Fruit fly (Drosophila melanogaster) whole organism, embryonic: ENCODE data around the gene CG9372.

ENCODE experiments used
- CG10321 ChIP-seq: fragments of 200-800 bp; sonication (Bioruptor generic); IDR thresholded peaks from 2 replicates; pipeline ENCODE4 v1.3.6; 2022; ENCODE audit warnings: missing biosample characterization, missing genetic modification characterization
- CG13775 ChIP-seq: fragments of 200-800 bp; sonication (Bioruptor generic); optimal IDR thresholded peaks from 3 replicates; lab custom pipeline; 2017; ENCODE audit warnings: missing biosample characterization, mild to moderate bottlenecking, missing genetic modification characterization
- CG13894 ChIP-seq: fragments of 200-800 bp; sonication (Bioruptor generic); optimal IDR thresholded peaks from 3 replicates; lab custom pipeline; 2018; ENCODE audit warnings: missing biosample characterization, mild to moderate bottlenecking, missing genetic modification characterization, moderate library complexity
- CG14441 ChIP-seq: fragments of 200-800 bp; sonication (Bioruptor generic); IDR thresholded peaks from 2 replicates; pipeline ENCODE4 v1.3.6; 2022; ENCODE audit warnings: missing biosample characterization, missing genetic modification characterization
- CG14860 ChIP-seq: fragments of 200-800 bp; sonication (Bioruptor generic); IDR thresholded peaks from 3 replicates; pipeline ENCODE4 v1.3.6; 2022; ENCODE audit warnings: missing biosample characterization, missing genetic modification characterization; ENCODE audit not compliant: partially characterized antibody
- CG15011 ChIP-seq: fragments of 200-800 bp; sonication (Bioruptor generic); optimal IDR thresholded peaks from 3 replicates; lab custom pipeline; 2018; ENCODE audit warnings: missing biosample characterization, mild to moderate bottlenecking, missing genetic modification characterization
- CG1529 ChIP-seq: fragments of 200-800 bp; sonication (Bioruptor generic); optimal IDR thresholded peaks from 3 replicates; lab custom pipeline; 2018; ENCODE audit warnings: missing biosample characterization, missing genetic modification characterization
- CG15696 ChIP-seq: fragments of 200-800 bp; sonication (Bioruptor generic); optimal IDR thresholded peaks from 2 replicates; lab custom pipeline; 2019; ENCODE audit warnings: missing biosample characterization, mild to moderate bottlenecking, missing genetic modification characterization, moderate library complexity
- CG16815 ChIP-seq: fragments of 200-800 bp; sonication (Bioruptor generic); optimal IDR thresholded peaks from 3 replicates; lab custom pipeline; 2017; ENCODE audit warnings: missing biosample characterization, mild to moderate bottlenecking, missing genetic modification characterization
- CG3163 ChIP-seq: fragments of 200-800 bp; sonication (Bioruptor generic); optimal IDR thresholded peaks from 3 replicates; lab custom pipeline; 2016; ENCODE audit warnings: missing biosample characterization, missing genetic modification characterization
- CG33213 ChIP-seq: fragments of 200-800 bp; sonication (Bioruptor generic); optimal IDR thresholded peaks from 3 replicates; lab custom pipeline; 2016; ENCODE audit warnings: missing biosample characterization, missing genetic modification characterization
- CG3838 ChIP-seq: fragments of 200-800 bp; sonication (Bioruptor generic); optimal IDR thresholded peaks from 3 replicates; lab custom pipeline; 2016; ENCODE audit warnings: missing biosample characterization, missing genetic modification characterization
- CG4328 ChIP-seq: fragments of 200-800 bp; sonication (Bioruptor generic); optimal IDR thresholded peaks from 3 replicates; lab custom pipeline; 2017; ENCODE audit warnings: missing biosample characterization, missing genetic modification reagents, missing genetic modification characterization
- CG7839 ChIP-seq: fragments of 200-800 bp; sonication (Bioruptor generic); optimal IDR thresholded peaks from 3 replicates; lab custom pipeline; 2018; ENCODE audit warnings: missing biosample characterization, mild to moderate bottlenecking, missing genetic modification characterization, moderate library complexity
- CG7987 ChIP-seq: fragments of 200-800 bp; sonication (Bioruptor generic); optimal IDR thresholded peaks from 2 replicates; lab custom pipeline; 2018; ENCODE audit warnings: missing biosample characterization, mild to moderate bottlenecking, missing genetic modification characterization, moderate library complexity
- CG8089 ChIP-seq: fragments of 200-800 bp; sonication (Bioruptor generic); optimal IDR thresholded peaks from 3 replicates; lab custom pipeline; 2016; ENCODE audit warnings: missing biosample characterization, missing genetic modification characterization
- CG8290 ChIP-seq, 3 experiments: fragments of 200-800 bp; sonication (Bioruptor generic); optimal IDR thresholded peaks; 2 replicates each; lab custom pipeline; 2016 to 2019; ENCODE audit warnings: missing biosample characterization in 3 of 3, missing genetic modification characterization in 3 of 3, mild to moderate bottlenecking in 2 of 3, moderate library complexity in 1 of 3
- Chrac-16 ChIP-seq: fragments of 200-800 bp; sonication (Bioruptor generic); optimal IDR thresholded peaks from 3 replicates; lab custom pipeline; 2016; ENCODE audit warnings: missing biosample characterization, missing genetic modification characterization
- Gug ChIP-seq: fragments of 200-800 bp; sonication (Bioruptor generic); IDR thresholded peaks from 4 replicates; pipeline ENCODE4 v1.3.6; 2022; ENCODE audit warnings: missing biosample characterization, missing genetic modification characterization
- HLH3B ChIP-seq: fragments of 200-800 bp; sonication (Bioruptor generic); IDR thresholded peaks from 2 replicates; pipeline ENCODE4 v1.3.6; 2022; ENCODE audit warnings: missing biosample characterization, missing genetic modification characterization
- HmgZ ChIP-seq: fragments of 200-800 bp; sonication (Bioruptor generic); optimal IDR thresholded peaks from 2 replicates; lab custom pipeline; 2018; ENCODE audit warnings: missing biosample characterization, mild to moderate bottlenecking, missing genetic modification characterization
- Hr3 ChIP-seq: fragments of 200-800 bp; sonication (Bioruptor generic); optimal IDR thresholded peaks from 3 replicates; lab custom pipeline; 2016; ENCODE audit warnings: missing biosample characterization, missing genetic modification characterization
- Hr78 ChIP-seq, 2 experiments: fragments of 200-800 bp in 1 of 2; fragments of >200 bp in 1 of 2; sonication (Bioruptor generic) in 1 of 2; optimal IDR thresholded peaks; 2 replicates each; lab custom pipeline; 2017 to 2019; ENCODE audit warnings: missing biosample characterization in 2 of 2, missing genetic modification characterization in 2 of 2, mild to moderate bottlenecking in 1 of 2, moderate library complexity in 1 of 2
- Med ChIP-seq: fragments of 200-800 bp; sonication (Bioruptor generic); peaks from one replicate; lab custom pipeline; 2016; ENCODE audit warnings: missing biosample characterization, missing genetic modification characterization, mild to moderate bottlenecking, inconsistent platforms, moderate library complexity
- NC2β ChIP-seq: fragments of 200-800 bp; sonication (Bioruptor generic); optimal IDR thresholded peaks from 2 replicates; lab custom pipeline; 2016; ENCODE audit warnings: missing biosample characterization, missing genetic modification characterization
- Sin3A ChIP-seq: fragments of >200 bp; optimal IDR thresholded peaks from 2 replicates; lab custom pipeline; 2018
- Usf ChIP-seq: fragments of 200-800 bp; sonication (Bioruptor generic); optimal IDR thresholded peaks from 2 replicates; lab custom pipeline; 2017; ENCODE audit warnings: missing genotype, missing biosample characterization, missing genetic modification characterization
- ab ChIP-seq: fragments of 200-800 bp; sonication (Bioruptor generic); optimal IDR thresholded peaks from 2 replicates; lab custom pipeline; 2016; ENCODE audit warnings: missing biosample characterization, missing genetic modification characterization
- ase ChIP-seq: fragments of 200-800 bp; sonication (Bioruptor generic); IDR thresholded peaks from 3 replicates; pipeline ENCODE4 v1.3.6; 2022; ENCODE audit warnings: missing biosample characterization, missing genetic modification characterization
- chn ChIP-seq: fragments of 200-800 bp; sonication (Bioruptor generic); optimal IDR thresholded peaks from 2 replicates; lab custom pipeline; 2016; ENCODE audit warnings: missing biosample characterization, missing genetic modification characterization
- crp ChIP-seq, 2 experiments: fragments of 200-800 bp; sonication (Bioruptor generic); optimal IDR thresholded peaks; 2 replicates in 1 of 2; 3 replicates in 1 of 2; lab custom pipeline; 2017; ENCODE audit warnings: missing biosample characterization in 2 of 2, missing genetic modification characterization in 2 of 2, mild to moderate bottlenecking in 1 of 2, moderate library complexity in 1 of 2
- dan ChIP-seq: fragments of 200-800 bp; sonication (Bioruptor generic); IDR thresholded peaks from 2 replicates; pipeline ENCODE4 v1.3.6; 2022; ENCODE audit warnings: missing biosample characterization, missing genetic modification characterization
- dmrt11E ChIP-seq: fragments of 200-800 bp; sonication (Bioruptor generic); optimal IDR thresholded peaks from 3 replicates; lab custom pipeline; 2018; ENCODE audit warnings: missing biosample characterization, mild to moderate bottlenecking, missing genetic modification characterization, moderate library complexity
- exex ChIP-seq: fragments of 200-800 bp; sonication (Bioruptor generic); optimal IDR thresholded peaks from 4 replicates; lab custom pipeline; 2018; ENCODE audit warnings: missing biosample characterization, mild to moderate bottlenecking, missing genetic modification characterization, moderate library complexity
- fd96Cb ChIP-seq: fragments of 200-800 bp; sonication (Bioruptor generic); optimal IDR thresholded peaks from 2 replicates; lab custom pipeline; 2018; ENCODE audit warnings: missing biosample characterization, mild to moderate bottlenecking, missing genetic modification characterization, moderate library complexity
- fru ChIP-seq: fragments of >200 bp; optimal IDR thresholded peaks from 2 replicates; lab custom pipeline; 2017
- gsb-n ChIP-seq: fragments of 200-800 bp; sonication (Bioruptor generic); optimal IDR thresholded peaks from 3 replicates; lab custom pipeline; 2018; ENCODE audit warnings: missing biosample characterization, mild to moderate bottlenecking, missing genetic modification characterization
- gt ChIP-seq: fragments of 200-800 bp; sonication (Bioruptor generic); IDR thresholded peaks from 2 replicates; pipeline ENCODE4 v1.3.6; 2022; ENCODE audit warnings: missing biosample characterization, missing genetic modification characterization
- ind ChIP-seq: fragments of 200-800 bp; sonication (Bioruptor generic); optimal IDR thresholded peaks from 3 replicates; lab custom pipeline; 2016; ENCODE audit warnings: missing biosample characterization, missing genetic modification characterization
- lbe ChIP-seq: fragments of 200-800 bp; sonication (Bioruptor generic); optimal IDR thresholded peaks from 2 replicates; lab custom pipeline; 2016; ENCODE audit warnings: missing biosample characterization, mild to moderate bottlenecking, missing genetic modification characterization
- oc ChIP-seq: fragments of 200-800 bp; sonication (Bioruptor generic); optimal IDR thresholded peaks from 2 replicates; lab custom pipeline; 2018; ENCODE audit warnings: missing biosample characterization, mild to moderate bottlenecking, missing genetic modification characterization, moderate library complexity
- phol ChIP-seq: fragments of 200-800 bp; sonication (Bioruptor generic); optimal IDR thresholded peaks from 3 replicates; lab custom pipeline; 2018; ENCODE audit warnings: missing biosample characterization, mild to moderate bottlenecking, missing genetic modification characterization, moderate library complexity
- rib ChIP-seq: fragments of 200-800 bp; sonication (Bioruptor generic); IDR thresholded peaks from 2 replicates; pipeline ENCODE4 v1.3.6; 2022; ENCODE audit warnings: missing biosample characterization, missing genetic modification characterization
- sima ChIP-seq: fragments of 200-800 bp; sonication (Bioruptor generic); optimal IDR thresholded peaks from 2 replicates; lab custom pipeline; 2016; ENCODE audit warnings: missing biosample characterization, missing genetic modification characterization
- ssp ChIP-seq: fragments of 200-800 bp; sonication (Bioruptor generic); IDR thresholded peaks from 2 replicates; pipeline ENCODE4 v1.3.6; 2022; ENCODE audit warnings: missing biosample characterization, missing genetic modification characterization
- stwl ChIP-seq: fragments of 200-800 bp; sonication (Bioruptor generic); optimal IDR thresholded peaks from 3 replicates; lab custom pipeline; 2018; ENCODE audit warnings: missing biosample characterization, mild to moderate bottlenecking, missing genetic modification characterization, moderate library complexity
- tin ChIP-seq: fragments of 200-800 bp; sonication (Bioruptor generic); optimal IDR thresholded peaks from 3 replicates; lab custom pipeline; 2016; ENCODE audit warnings: missing biosample characterization, missing genetic modification characterization
- tio ChIP-seq: fragments of 200-800 bp; sonication (Bioruptor generic); optimal IDR thresholded peaks from 2 replicates; lab custom pipeline; 2017; ENCODE audit warnings: missing biosample characterization, missing genetic modification characterization, inconsistent platforms
- tll ChIP-seq, 2 experiments: fragments of 200-800 bp in 1 of 2; fragments of >200 bp in 1 of 2; sonication (Bioruptor generic) in 1 of 2; optimal IDR thresholded peaks; 2 replicates each; lab custom pipeline; 2017 to 2019; ENCODE audit warnings: missing biosample characterization in 2 of 2, missing genetic modification characterization in 2 of 2, mild to moderate bottlenecking in 1 of 2, moderate library complexity in 1 of 2
- vvl ChIP-seq: fragments of 200-800 bp; sonication (Bioruptor generic); IDR thresholded peaks from 2 replicates; pipeline ENCODE4 v1.3.6; 2022; ENCODE audit warnings: missing biosample characterization, missing genetic modification characterization

CG9372 gene

DNA sequence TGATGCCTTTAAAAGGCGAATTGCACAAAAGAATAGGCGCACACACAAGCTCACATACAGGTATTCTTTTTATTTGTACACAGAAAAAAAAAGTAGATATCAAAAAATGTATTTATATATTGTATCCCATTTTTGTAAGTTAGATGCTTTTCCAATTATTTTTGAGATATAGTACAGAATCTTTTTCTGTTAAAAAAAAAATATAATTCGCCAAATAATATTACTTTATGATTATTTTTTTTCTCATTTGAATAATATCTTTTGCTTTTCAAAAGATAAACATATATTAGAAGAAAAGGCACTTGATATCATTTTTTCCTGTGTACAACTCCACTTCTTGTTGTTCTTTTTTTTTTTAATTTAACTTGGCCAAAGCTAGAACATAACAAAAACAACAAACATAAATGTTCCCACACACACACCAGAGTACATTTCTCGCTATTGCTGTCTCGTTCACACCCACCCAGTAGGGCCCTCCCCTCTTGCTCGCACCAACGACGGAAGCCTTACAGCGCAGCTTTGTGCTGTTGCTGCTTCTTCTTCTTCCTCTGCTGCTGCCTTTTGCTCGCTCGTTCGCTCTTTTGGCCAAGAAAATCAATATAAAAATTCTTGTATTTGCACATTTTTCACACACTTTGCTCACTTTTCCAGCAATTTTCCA lies 28.9 kb downstream of the CG9372 start (continued):
- TF ChIP-seq NC2β (GFP tag; lab: Kevin White, UChicago): no peak
- TF ChIP-seq Gug (GFP tag; lab: Robert Waterston, UW): no peak; the same call in 3 of the 4 replicates
- TF ChIP-seq CG4328 (GFP tag; lab: Kevin White, UChicago): no peak
- TF ChIP-seq Med (GFP tag; lab: Kevin White, UChicago): peak; percentile 81
- no peak for TF ChIP-seq CG3838 (GFP tag; lab: Kevin White, UChicago)
- no peak for TF ChIP-seq CG3163 (GFP tag; lab: Kevin White, UChicago)
- TF ChIP-seq exex (tag; lab: Kevin White, UChicago): peak; percentile 52
- no peak for TF ChIP-seq crp (GFP tag; optimal IDR thresholded peaks at IDR 0.05; lab: Kevin White, UChicago)
- no peak for TF ChIP-seq ase (GFP tag; lab: Robert Waterston, UW)
- TF ChIP-seq tin: peak; percentile 74
- TF ChIP-seq dan (GFP tag; lab: Robert Waterston, UW): no peak
- TF ChIP-seq fd96Cb (tag; lab: Kevin White, UChicago): peak; percentile 81
- peak; percentile 78 for TF ChIP-seq vvl
- TF ChIP-seq CG1529: no peak
- TF ChIP-seq gt: no peak
- peak; percentile 55 for TF ChIP-seq CG10321 (GFP tag; lab: Robert Waterston, UW)
- TF ChIP-seq Chrac-16 (GFP tag; lab: Kevin White, UChicago): peak; percentile 48
- TF ChIP-seq CG14441 (GFP tag; lab: Robert Waterston, UW): no peak; the same call in 1 of the 2 replicates
- TF ChIP-seq Hr3 (GFP tag; lab: Kevin White, UChicago): peak; percentile 63
- TF ChIP-seq CG16815 (GFP tag; lab: Kevin White, UChicago): peak; percentile 50
- TF ChIP-seq chn (GFP tag; lab: Kevin White, UChicago): no peak
- TF ChIP-seq dmrt11E (tag; lab: Kevin White, UChicago): peak; percentile 67
- TF ChIP-seq CG7987 (GFP tag; lab: Kevin White, UChicago): no peak
- TF ChIP-seq Usf (GFP tag; lab: Kevin White, UChicago): peak; percentile 4
- peak; percentile 83 for TF ChIP-seq gsb-n (tag; lab: Kevin White, UChicago)
- no peak for TF ChIP-seq rib
- no peak for TF ChIP-seq CG14860 (GFP tag; lab: Robert Waterston, UW)
- peak; percentile 89 for TF ChIP-seq phol (tag; lab: Kevin White, UChicago)
- TF ChIP-seq CG8290 (GFP tag; optimal IDR thresholded peaks at IDR 0.05; lab: Kevin White, UChicago): peak; percentile 26
- TF ChIP-seq CG8290 (tag; optimal IDR thresholded peaks at IDR 0.05; lab: Kevin White, UChicago): peak in 1 of 2 experiments; percentile 16
- TF ChIP-seq Hr78 (GFP tag; optimal IDR thresholded peaks at IDR 0.05; lab: Kevin White, UChicago): peak in 1 of 2 experiments; percentile 5
- peak; percentile 30 for TF ChIP-seq CG13775 (GFP tag; lab: Kevin White, UChicago)
- peak; percentile 70 for TF ChIP-seq ssp (GFP tag; lab: Robert Waterston, UW)
- peak; percentile 65 for TF ChIP-seq CG13894 (tag; lab: Kevin White, UChicago)
- no peak for TF ChIP-seq tll (GFP tag; optimal IDR thresholded peaks at IDR 0.05; lab: Kevin White, UChicago)
- no peak for TF ChIP-seq sima (GFP tag; lab: Kevin White, UChicago)
- peak; percentile 14 for TF ChIP-seq HmgZ
- TF ChIP-seq CG7839 (tag; lab: Kevin White, UChicago): peak; percentile 91
- TF ChIP-seq fru (lab: Kevin White, UChicago): no peak
- peak; percentile 62 for TF ChIP-seq CG15011 (GFP tag; lab: Kevin White, UChicago)
- no peak for TF ChIP-seq oc (tag; lab: Kevin White, UChicago)
- TF ChIP-seq tio (GFP tag; lab: Kevin White, UChicago): peak; percentile 40
- TF ChIP-seq CG33213 (GFP tag; lab: Kevin White, UChicago): no peak
- TF ChIP-seq CG8089 (GFP tag; lab: Kevin White, UChicago): no peak
- TF ChIP-seq CG15696 (tag; lab: Kevin White, UChicago): peak; percentile 64
- TF ChIP-seq HLH3B: peak; percentile 77
- TF ChIP-seq lbe: no peak
- TF ChIP-seq ab (GFP tag; lab: Kevin White, UChicago): no peak
- TF ChIP-seq stwl (tag; lab: Kevin White, UChicago): no peak
- TF ChIP-seq Sin3A (lab: Kevin White, UChicago): no peak
- TF ChIP-seq ind (GFP tag; lab: Kevin White, UChicago): peak; percentile 70
